Worm (Caenorhabditis elegans) whole organism, L4 larva: ENCODE data around the gene K10H10.6.

Experiments used
- F10B5.3 ChIP-seq: sonication (generic microtip); optimal IDR thresholded peaks from 2 replicates; lab custom pipeline; 2016; ENCODE audit warnings: mild to moderate bottlenecking, missing genetic modification characterization, missing compliant biosample characterization
- F26F4.8 ChIP-seq: fragments of 200-800 bp; sonication (Bioruptor generic); conservative IDR thresholded peaks from 2 replicates; pipeline ENCODE4 v1.3.6; 2022; ENCODE audit warnings: missing genetic modification characterization, missing compliant biosample characterization
- F44E2.7 ChIP-seq: fragments of 200-800 bp; sonication (Bioruptor generic); IDR thresholded peaks from 2 replicates; pipeline ENCODE4 v2.1.2; 2022; ENCODE audit warnings: missing genetic modification characterization, missing compliant biosample characterization
- F49E8.2 ChIP-seq: sonication (generic microtip); optimal IDR thresholded peaks from 2 replicates; lab custom pipeline; 2016; ENCODE audit warnings: missing compliant biosample characterization, mild to moderate bottlenecking, missing genetic modification characterization, borderline replicate concordance
- T20F7.1 ChIP-seq: fragments of 200-800 bp; sonication (Bioruptor generic); optimal IDR thresholded peaks from 2 replicates; lab custom pipeline; 2018; ENCODE audit warnings: mild to moderate bottlenecking, missing genetic modification characterization, missing compliant biosample characterization
- Y105C5A.15 ChIP-seq: fragments of 200-800 bp; sonication (Bioruptor generic); IDR thresholded peaks from 2 replicates; pipeline ENCODE4 v1.3.6; 2022; ENCODE audit warnings: missing genetic modification characterization, missing compliant biosample characterization
- Y48G9A.11 ChIP-seq: fragments of 200-800 bp; sonication (Bioruptor generic); IDR thresholded peaks from 2 replicates; pipeline ENCODE4 v1.3.6; 2022; ENCODE audit warnings: missing genetic modification reagents, missing genetic modification characterization, missing compliant biosample characterization
- aly-2 ChIP-seq: sonication (generic microtip); optimal IDR thresholded peaks from 2 replicates; lab custom pipeline; 2018; ENCODE audit warnings: missing biosample characterization, missing genetic modification characterization
- ama-1 ChIP-seq: fragments of 150-350 bp; optimal IDR thresholded peaks from 2 replicates; lab custom pipeline; 2014; ENCODE audit warnings: inconsistent platforms, mixed read lengths
- ceh-20 ChIP-seq: fragments of 200-800 bp; sonication (Bioruptor generic); IDR thresholded peaks from 2 replicates; pipeline ENCODE4 v1.3.6; 2022; ENCODE audit warnings: missing genetic modification reagents, missing genetic modification characterization, missing compliant biosample characterization
- ceh-44 ChIP-seq: fragments of 200-800 bp; sonication (Bioruptor generic); IDR thresholded peaks from 2 replicates; pipeline ENCODE4 v1.3.6; 2022; ENCODE audit warnings: missing genetic modification reagents, missing genetic modification characterization, missing compliant biosample characterization
- ces-1 ChIP-seq: fragments of 150-350 bp; sonication (generic microtip); optimal IDR thresholded peaks from 4 replicates; lab custom pipeline; 2014; ENCODE audit warnings: missing biosample characterization, missing genetic modification reagents, missing genetic modification characterization
- daf-16 ChIP-seq, 3 experiments: sonication (generic microtip); optimal IDR thresholded peaks; 2 replicates each; lab custom pipeline; 2016 to 2017; ENCODE audit warnings: missing genetic modification characterization in 3 of 3, missing genetic modification reagents in 3 of 3, mild to moderate bottlenecking in 2 of 3, missing compliant biosample characterization in 2 of 3, missing biosample characterization in 1 of 3, moderate library complexity in 1 of 3
- daf-19 ChIP-seq: fragments of 200-800 bp; sonication (Bioruptor generic); conservative IDR thresholded peaks from 2 replicates; pipeline ENCODE4 v1.3.6; 2022; ENCODE audit warnings: missing genetic modification characterization, missing compliant biosample characterization
- daf-8 ChIP-seq: fragments of 200-800 bp; sonication (Bioruptor generic); IDR thresholded peaks from 2 replicates; pipeline ENCODE4 v1.3.6; 2022; ENCODE audit warnings: missing genetic modification characterization, missing compliant biosample characterization
- dmd-6 ChIP-seq: fragments of 200-800 bp; sonication (Bioruptor generic); IDR thresholded peaks from 2 replicates; pipeline ENCODE4 v1.3.6; 2022; ENCODE audit warnings: missing genetic modification reagents, missing genetic modification characterization, missing compliant biosample characterization
- dpl-1 ChIP-seq: fragments of 150-350 bp; optimal IDR thresholded peaks from 2 replicates; lab custom pipeline; 2014; ENCODE audit warnings: missing biosample characterization, missing genetic modification reagents, missing genetic modification characterization
- dve-1 ChIP-seq: sonication (generic microtip); optimal IDR thresholded peaks from 2 replicates; lab custom pipeline; 2017; ENCODE audit warnings: antibody characterized with exemption, mild to moderate bottlenecking, missing genetic modification characterization, missing compliant biosample characterization; ENCODE audit not compliant: insufficient read depth
- fos-1 ChIP-seq: fragments of 150-350 bp; optimal IDR thresholded peaks from 2 replicates; lab custom pipeline; 2014; ENCODE audit warnings: missing biosample characterization, missing genetic modification characterization
- hlh-30 ChIP-seq: sonication (generic microtip); optimal IDR thresholded peaks from 2 replicates; lab custom pipeline; 2017; ENCODE audit warnings: antibody characterized with exemption, mild to moderate bottlenecking, missing genetic modification characterization, missing compliant biosample characterization; ENCODE audit not compliant: insufficient read depth
- jun-1 ChIP-seq: fragments of 150-350 bp; optimal IDR thresholded peaks from 2 replicates; lab custom pipeline; 2014; ENCODE audit warnings: missing biosample characterization, missing genetic modification reagents, missing genetic modification characterization
- lim-7 ChIP-seq: fragments of 200-800 bp; sonication (Bioruptor generic); IDR thresholded peaks from 2 replicates; pipeline ENCODE4 v1.3.6; 2022; ENCODE audit warnings: missing genetic modification characterization, missing compliant biosample characterization
- lin-13 ChIP-seq: fragments of 150-350 bp; optimal IDR thresholded peaks from 2 replicates; lab custom pipeline; 2014; ENCODE audit warnings: missing biosample characterization, missing genetic modification reagents, missing genetic modification characterization
- lin-29 ChIP-seq: fragments of 200-800 bp; sonication (Bioruptor generic); IDR thresholded peaks from 2 replicates; pipeline ENCODE4 v1.3.6; 2022; ENCODE audit warnings: missing genetic modification reagents, missing genetic modification characterization, missing compliant biosample characterization
- lin-38 ChIP-seq: fragments of 200-800 bp; sonication (Bioruptor generic); IDR thresholded peaks from 2 replicates; pipeline ENCODE4 v1.3.6; 2022; ENCODE audit warnings: missing genetic modification reagents, missing genetic modification characterization, missing compliant biosample characterization
- lin-39 ChIP-seq: fragments of 150-350 bp; optimal IDR thresholded peaks from 2 replicates; lab custom pipeline; 2014; ENCODE audit warnings: missing biosample characterization, missing genetic modification reagents, missing genetic modification characterization
- lsy-2 ChIP-seq, 2 experiments: fragments of 150-350 bp in 1 of 2; sonication (generic microtip) in 1 of 2; optimal IDR thresholded peaks; 2 replicates each; lab custom pipeline; 2014 to 2017; ENCODE audit warnings: missing biosample characterization in 2 of 2, missing genetic modification characterization in 2 of 2
- madf-9 ChIP-seq: fragments of 200-800 bp; sonication (Bioruptor generic); conservative IDR thresholded peaks from 2 replicates; pipeline ENCODE4 v1.3.6; 2022; ENCODE audit warnings: missing genetic modification reagents, missing genetic modification characterization, missing compliant biosample characterization
- mep-1 ChIP-seq: fragments of 150-350 bp; sonication (generic microtip); optimal IDR thresholded peaks from 3 replicates; lab custom pipeline; 2014; ENCODE audit warnings: missing biosample characterization, missing genetic modification characterization
- mxl-2 ChIP-seq: fragments of 200-800 bp; sonication (Bioruptor generic); conservative IDR thresholded peaks from 2 replicates; pipeline ENCODE4 v1.3.6; 2022; ENCODE audit warnings: missing genetic modification reagents, missing genetic modification characterization, missing compliant biosample characterization
- nhr-25 ChIP-seq: sonication (generic microtip); optimal IDR thresholded peaks from 2 replicates; lab custom pipeline; 2017; ENCODE audit warnings: missing genetic modification characterization, mild to moderate bottlenecking, missing compliant biosample characterization, antibody characterized with exemption, moderate library complexity, borderline replicate concordance; ENCODE audit not compliant: insufficient read depth
- nhr-28 ChIP-seq: fragments of 150-350 bp; optimal IDR thresholded peaks from 2 replicates; lab custom pipeline; 2014; ENCODE audit warnings: missing biosample characterization, missing genetic modification characterization
- nhr-41 ChIP-seq: fragments of 200-800 bp; sonication (Bioruptor generic); IDR thresholded peaks from 2 replicates; pipeline ENCODE4 v1.3.6; 2022; ENCODE audit warnings: missing genetic modification reagents, missing genetic modification characterization, missing compliant biosample characterization
- nhr-48 ChIP-seq: sonication (generic microtip); optimal IDR thresholded peaks from 2 replicates; lab custom pipeline; 2016; ENCODE audit warnings: mild to moderate bottlenecking, missing genetic modification characterization, missing compliant biosample characterization
- nhr-6 ChIP-seq: fragments of 150-350 bp; optimal IDR thresholded peaks from 2 replicates; lab custom pipeline; 2014; ENCODE audit warnings: missing biosample characterization, missing genetic modification characterization
- nhr-77 ChIP-seq: fragments of 150-350 bp; optimal IDR thresholded peaks from 2 replicates; lab custom pipeline; 2014; ENCODE audit warnings: missing biosample characterization, missing genetic modification characterization
- pha-4 ChIP-seq, 2 experiments: fragments of 150-350 bp in 1 of 2; fragments of 200-800 bp in 1 of 2; sonication (Bioruptor generic) in 1 of 2; IDR thresholded peaks in 1 of 2; optimal IDR thresholded peaks in 1 of 2; 2 replicates each; pipeline versions ENCODE4 v1.3.6 to Lab custom; 2014 to 2022; ENCODE audit warnings: missing genetic modification characterization in 2 of 2, missing genetic modification reagents in 2 of 2, missing biosample characterization in 1 of 2, missing compliant biosample characterization in 1 of 2
- php-3 ChIP-seq: fragments of 200-800 bp; sonication (Bioruptor generic); IDR thresholded peaks from 2 replicates; pipeline ENCODE4 v1.3.6; 2022; ENCODE audit warnings: missing genetic modification reagents, missing genetic modification characterization, missing compliant biosample characterization
- pqm-1 ChIP-seq: sonication (generic microtip); optimal IDR thresholded peaks from 2 replicates; lab custom pipeline; 2017; ENCODE audit warnings: missing biosample characterization, missing genetic modification characterization
- spr-1 ChIP-seq: sonication (generic microtip); optimal IDR thresholded peaks from 2 replicates; lab custom pipeline; 2016; ENCODE audit warnings: mild to moderate bottlenecking, missing genetic modification characterization, missing compliant biosample characterization
- spr-3 ChIP-seq: fragments of 200-800 bp; sonication (Bioruptor generic); optimal IDR thresholded peaks from 2 replicates; lab custom pipeline; 2018; ENCODE audit warnings: mild to moderate bottlenecking, missing genetic modification characterization, missing compliant biosample characterization
- tag-97 ChIP-seq: fragments of 200-800 bp; sonication (Bioruptor generic); IDR thresholded peaks from 2 replicates; pipeline ENCODE4 v1.3.6; 2022; ENCODE audit warnings: missing genetic modification characterization, missing compliant biosample characterization
- unc-39 ChIP-seq: sonication (generic microtip); optimal IDR thresholded peaks from 2 replicates; lab custom pipeline; 2017; ENCODE audit warnings: missing biosample characterization, missing genetic modification characterization
- unc-62 ChIP-seq, 3 experiments: fragments of 150-350 bp in 1 of 3; sonication (generic microtip); optimal IDR thresholded peaks in 2 of 3; peaks in 1 of 3; 1 replicate in 1 of 3; 2 replicates in 2 of 3; lab custom pipeline; 2014 to 2017; ENCODE audit warnings: missing biosample characterization in 3 of 3, missing genetic modification characterization in 3 of 3, missing genetic modification reagents in 3 of 3, missing genotype in 1 of 3
- vab-7 ChIP-seq: fragments of 200-800 bp; sonication (Bioruptor generic); IDR thresholded peaks from 2 replicates; pipeline ENCODE4 v1.3.6; 2022; ENCODE audit warnings: missing genetic modification reagents, missing genetic modification characterization, missing compliant biosample characterization
- zfp-3 ChIP-seq: fragments of 200-800 bp; sonication (Bioruptor generic); conservative IDR thresholded peaks from 2 replicates; pipeline ENCODE4 v1.3.6; 2022; ENCODE audit warnings: missing genetic modification reagents, missing genetic modification characterization, missing compliant biosample characterization
- zip-11 ChIP-seq: fragments of 200-800 bp; sonication (Bioruptor generic); IDR thresholded peaks from 2 replicates; pipeline ENCODE4 v1.3.6; 2022; ENCODE audit warnings: missing genetic modification characterization, missing compliant biosample characterization
- ztf-11 ChIP-seq: fragments of 150-350 bp; optimal IDR thresholded peaks from 2 replicates; lab custom pipeline; 2014; ENCODE audit warnings: missing biosample characterization, missing genetic modification characterization
- ztf-7 ChIP-seq: fragments of 150-350 bp; optimal IDR thresholded peaks from 2 replicates; lab custom pipeline; 2014; ENCODE audit warnings: missing biosample characterization, missing genetic modification characterization

K10H10.6 gene

DNA sequence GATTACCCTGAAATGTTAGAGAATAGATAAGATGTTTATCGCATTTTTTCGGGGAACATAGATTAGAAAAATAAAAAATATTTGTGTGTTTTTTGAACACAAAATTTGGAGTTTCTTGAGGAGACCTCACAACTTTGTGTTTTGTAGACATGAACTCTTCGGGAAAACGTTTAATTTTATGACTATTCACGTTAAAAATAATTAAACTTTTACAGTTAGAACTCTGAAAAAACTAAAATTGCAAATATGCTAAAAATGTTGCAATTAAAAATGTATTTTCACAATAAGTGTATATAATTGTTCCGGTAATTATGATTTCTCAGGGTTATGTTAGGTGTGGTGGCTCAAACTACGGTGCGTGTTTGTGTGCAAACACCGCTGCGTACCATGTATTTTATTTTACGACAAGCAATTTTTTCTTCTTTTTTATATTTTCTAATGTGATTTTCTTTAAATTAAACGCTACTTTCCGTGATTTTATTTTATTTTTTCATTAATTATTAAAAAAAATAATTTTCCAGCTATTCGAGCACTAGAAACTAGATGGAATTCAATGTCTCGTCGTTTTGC lies 25.2 kb downstream of the K10H10.6 start, which contains the start of the genes F57C2.5 and spat-1:
Gene F57C2.5, minus strand, starts transcription at position 7 of the 570 bp plus-strand sequence.
Gene spat-1, plus strand, starts transcription at position 520 of the 570 bp plus-strand sequence.
- TF ChIP-seq tag-97 (GFP tag; lab: Robert Waterston, UW) (no peak), madf-9 (GFP tag; lab: Robert Waterston, UW) (no peak), daf-19 (GFP tag; lab: Robert Waterston, UW) (no peak), lin-29 (no peak), spr-1 (tag; lab: Kevin White, UChicago) (peak; percentile 36), unc-39 (tag; lab: Kevin White, UChicago) (no peak), pqm-1 (tag; lab: Kevin White, UChicago) (peak; percentile 55), nhr-77 (peak; percentile 94), ztf-11 (tag; lab: Kevin White, UChicago) (no peak), F44E2.7 (GFP tag; lab: Robert Waterston, UW) (no peak), ama-1 (lab: Kevin White, UChicago) (no peak), lsy-2 (tag; optimal IDR thresholded peaks at IDR 0.05; lab: Kevin White, UChicago) (peak; percentile 86 to 98), zfp-3 (GFP tag; lab: Robert Waterston, UW) (no peak), nhr-28 (tag; lab: Kevin White, UChicago) (peak; percentile 48), php-3 (GFP tag; lab: Robert Waterston, UW) (no peak), jun-1 (tag; lab: Kevin White, UChicago) (no peak), ztf-7 (tag; lab: Kevin White, UChicago) (peak; percentile 29), unc-62 (GFP tag; optimal IDR thresholded peaks at IDR 0.05 in 1 of 2; lab: Kevin White, UChicago) (peak in 1 of 2 experiments; percentile 73), unc-62 (tag; optimal IDR thresholded peaks at IDR 0.05; lab: Kevin White, UChicago) (no peak), daf-8 (GFP tag; lab: Robert Waterston, UW) (no peak), F49E8.2 (tag; lab: Kevin White, UChicago) (no peak), daf-16 (GFP tag; optimal IDR thresholded peaks at IDR 0.05; lab: Kevin White, UChicago) (no peak), daf-16 (tag; optimal IDR thresholded peaks at IDR 0.05; lab: Kevin White, UChicago) (peak; percentile 90), zip-11 (GFP tag; lab: Robert Waterston, UW) (no peak), dmd-6 (GFP tag; lab: Robert Waterston, UW) (no peak; the same call in 1 of the 2 replicates), dve-1 (tag; lab: Kevin White, UChicago) (peak; percentile 58), F10B5.3 (tag; lab: Kevin White, UChicago) (no peak), nhr-25 (tag; lab: Kevin White, UChicago) (no peak), mep-1 (peak; percentile 75), pha-4 (GFP tag; IDR thresholded peaks at IDR 0.05; lab: Robert Waterston, UW) (peak; percentile 10; the same call in 1 of the 2 replicates), pha-4 (tag; optimal IDR thresholded peaks at IDR 0.05; lab: Kevin White, UChicago) (peak; percentile 49), Y48G9A.11 (GFP tag; lab: Robert Waterston, UW) (no peak), Y105C5A.15 (GFP tag; lab: Robert Waterston, UW) (no peak), lim-7 (GFP tag; lab: Robert Waterston, UW) (no peak), vab-7 (GFP tag; lab: Robert Waterston, UW) (peak; percentile 59; the same call in 1 of the 2 replicates), fos-1 (tag; lab: Kevin White, UChicago) (no peak), aly-2 (tag; lab: Kevin White, UChicago) (no peak), lin-13 (no peak), lin-38 (GFP tag; lab: Robert Waterston, UW) (peak; percentile 54), F26F4.8 (GFP tag; lab: Robert Waterston, UW) (no peak), spr-3 (no peak), ceh-44 (peak; percentile 59; the same call in 1 of the 2 replicates), mxl-2 (GFP tag; lab: Robert Waterston, UW) (no peak), ces-1 (no peak), lin-39 (tag; lab: Kevin White, UChicago) (no peak), ceh-20 (GFP tag; lab: Robert Waterston, UW) (0 out of 2 replicates have a peak, but pooled peaks have one; percentile 16), dpl-1 (GFP tag; lab: Kevin White, UChicago) (peak; percentile 61), nhr-48 (no peak), nhr-6 (tag; lab: Kevin White, UChicago) (peak; percentile 29), hlh-30 (tag; lab: Kevin White, UChicago) (peak; percentile 26), T20F7.1 (GFP tag; lab: Kevin White, UChicago) (no peak), nhr-41 (no peak)
